Worm (Caenorhabditis elegans) whole organism, young adult: ENCODE results near the gene rpl-25.1.

Experiments
- F22D6.2 ChIP-seq: sonication (generic microtip); optimal IDR thresholded peaks from 2 replicates; lab custom pipeline; 2016; ENCODE audit warnings: mild to moderate bottlenecking, missing genetic modification characterization, missing compliant biosample characterization
- F33H1.4 ChIP-seq: fragments of 200-800 bp; sonication (Bioruptor generic); IDR thresholded peaks from 2 replicates; pipeline ENCODE4 v1.3.6; 2022; ENCODE audit warnings: missing genetic modification reagents, missing genetic modification characterization, missing compliant biosample characterization
- ama-1 ChIP-seq, 3 experiments: fragments of 150-350 bp in 1 of 3; sonication (generic microtip) in 2 of 3; optimal IDR thresholded peaks; 2 replicates each; lab custom pipeline; 2014 to 2018; ENCODE audit warnings: missing biosample characterization in 2 of 3, missing genetic modification characterization in 2 of 3, missing genetic modification reagents in 2 of 3
- bed-1 ChIP-seq: fragments of 200-800 bp; sonication (Bioruptor generic); IDR thresholded peaks from 2 replicates; pipeline ENCODE4 v1.3.6; 2022; ENCODE audit warnings: missing genetic modification reagents, missing genetic modification characterization, missing compliant biosample characterization
- ceh-79 ChIP-seq: sonication (generic microtip); optimal IDR thresholded peaks from 2 replicates; lab custom pipeline; 2017; ENCODE audit warnings: mild to moderate bottlenecking, missing genetic modification characterization, missing compliant biosample characterization
- dox-1 ChIP-seq: fragments of 200-800 bp; sonication (Bioruptor generic); IDR thresholded peaks from 2 replicates; pipeline ENCODE4 v1.3.6; 2022; ENCODE audit warnings: missing genetic modification reagents, missing genetic modification characterization, missing compliant biosample characterization
- lsy-27 ChIP-seq: sonication (generic microtip); optimal IDR thresholded peaks from 2 replicates; lab custom pipeline; 2017; ENCODE audit warnings: missing genetic modification characterization, mild to moderate bottlenecking, missing compliant biosample characterization, antibody characterized with exemption, missing genotype, borderline replicate concordance; ENCODE audit not compliant: insufficient read depth
- mes-4 ChIP-seq: sonication (generic microtip); optimal IDR thresholded peaks from 2 replicates; lab custom pipeline; 2016; ENCODE audit warnings: missing genotype, missing genetic modification characterization, missing compliant biosample characterization

DNA sequence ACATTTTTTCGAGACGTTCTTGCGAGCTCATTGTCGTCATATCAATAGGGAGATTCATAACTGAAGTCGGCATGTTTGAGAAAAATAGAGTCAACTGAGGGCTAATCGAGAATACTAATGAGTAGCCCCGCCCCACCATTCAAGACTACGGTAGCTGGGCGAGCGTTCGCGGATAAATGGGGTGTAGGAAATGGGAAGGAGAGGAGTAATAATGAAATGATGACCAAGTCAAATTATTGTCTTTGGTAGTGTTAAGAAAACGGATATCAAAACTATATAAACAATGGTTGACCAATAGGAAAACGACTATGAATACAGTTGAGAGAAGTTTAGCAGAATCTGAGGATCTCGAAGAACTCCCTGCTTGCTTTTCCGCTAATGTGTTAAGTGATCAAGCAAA lies 46.6 kb downstream of the rpl-25.1 start, which contains the start of gene mls-2:
- TF ChIP-seq bed-1 (GFP tag; lab: Robert Waterston, UW) (no peak), lsy-27 (tag; lab: Kevin White, UChicago) (no peak), mes-4 (no peak), F22D6.2 (tag; lab: Kevin White, UChicago) (no peak), F33H1.4 (GFP tag; lab: Robert Waterston, UW) (no peak), ama-1 (optimal IDR thresholded peaks at IDR 0.05; lab: Kevin White, UChicago) (no peak), ama-1 (GFP tag; optimal IDR thresholded peaks at IDR 0.05; lab: Kevin White, UChicago) (no peak), ceh-79 (tag; lab: Kevin White, UChicago) (no peak), dox-1 (no peak)
